Worm (Caenorhabditis elegans) whole organism, L4/young adult: ENCODE results near the gene F38B7.2.

Experiments used
- W03F9.2 ChIP-seq: fragments of 150-350 bp; optimal IDR thresholded peaks from 2 replicates; lab custom pipeline; 2014; ENCODE audit warnings: missing biosample characterization, missing genetic modification characterization
- him-1 ChIP-seq: sonication (generic microtip); optimal IDR thresholded peaks from 2 replicates; lab custom pipeline; 2016; ENCODE audit warnings: missing genotype, missing genetic modification reagents, missing genetic modification characterization, missing compliant biosample characterization

DNA sequence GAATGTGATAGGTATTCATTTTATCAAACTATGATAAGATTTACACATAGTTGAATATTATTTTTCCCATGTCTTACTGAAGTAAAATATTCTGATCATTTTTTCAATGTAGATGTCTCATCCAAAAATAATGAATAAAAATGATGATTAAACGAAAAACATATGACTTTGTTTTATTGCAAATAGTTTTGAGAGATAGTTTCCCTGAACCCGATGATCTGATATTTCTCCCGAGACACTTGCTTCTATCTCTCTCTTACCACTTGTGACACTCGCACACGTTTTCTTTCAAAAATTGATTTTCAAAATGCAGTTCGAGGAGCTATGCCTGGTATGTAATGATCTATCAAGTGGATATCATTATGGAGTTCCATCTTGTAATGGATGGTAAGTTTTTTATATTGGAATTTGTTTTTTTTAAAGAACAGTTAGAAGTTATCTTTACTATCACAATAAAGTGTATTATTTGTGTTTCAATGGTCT, 26.4 kb downstream of the F38B7.2 start, which contains the start of the genes nhr-101 and pms-2:
- TF ChIP-seq him-1 (tag; lab: Kevin White, UChicago) = no peak
- TF ChIP-seq W03F9.2 (tag; lab: Kevin White, UChicago) = no peak
